Fruit fly (Drosophila melanogaster) whole organism: Measurements from ENCODE around the gene RIOK2.

Experiments
- CG8478 ChIP-seq: fragments of >200 bp; optimal IDR thresholded peaks from 2 replicates; lab custom pipeline; 2018; ENCODE audit warnings: inconsistent platforms
- Dll ChIP-seq: fragments of >200 bp; optimal IDR thresholded peaks from 2 replicates; lab custom pipeline; 2017
- EcR ChIP-seq, 2 experiments: fragments of >200 bp; optimal IDR thresholded peaks; 2 replicates each; lab custom pipeline; 2017; ENCODE audit warnings: missing biosample characterization in 2 of 2, missing genetic modification characterization in 2 of 2, missing genetic modification reagents in 2 of 2
- pan ChIP-seq: fragments of >200 bp; optimal IDR thresholded peaks from 2 replicates; lab custom pipeline; 2017
- psq ChIP-seq: fragments of >200 bp; optimal IDR thresholded peaks from 2 replicates; lab custom pipeline; 2017
- usp ChIP-seq: fragments of >200 bp; optimal IDR thresholded peaks from 2 replicates; lab custom pipeline; 2017; ENCODE audit warnings: missing biosample characterization, missing genetic modification characterization, mixed read lengths

RIOK2 gene

dm6 chr3R:25265589-25266201, at the start of gene RIOK2, which contains the start of gene GlnRS:
Gene RIOK2 (plus strand): TSS chr3R:25265844.
Gene GlnRS (minus strand): TSS chr3R:25265721.
- TF ChIP-seq Dll (lab: Kevin White, UChicago): no peak
- no peak for TF ChIP-seq usp (GFP tag; lab: Kevin White, UChicago)
- no peak for TF ChIP-seq pan (lab: Kevin White, UChicago)

DNA sequence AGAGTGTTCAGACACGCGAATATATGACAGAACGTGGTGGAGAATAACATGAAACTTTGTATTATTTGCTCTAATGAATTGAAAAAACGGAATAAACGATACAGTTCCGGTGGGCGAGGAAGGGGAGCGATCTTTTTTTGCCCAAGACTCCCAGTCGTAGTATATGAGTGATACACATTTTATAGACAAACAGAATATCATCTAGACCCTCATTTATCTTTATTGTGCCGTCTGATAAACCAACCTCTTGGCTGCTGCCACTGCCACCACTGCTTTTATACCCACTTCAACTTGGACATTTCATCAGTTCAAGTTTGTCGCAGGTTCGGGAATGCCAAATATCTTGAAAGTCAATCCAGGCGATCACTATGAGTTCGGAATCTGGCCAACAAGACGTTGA, 49.6 kb upstream of the RIOK2 start, which contains the start of gene CG31106:
Gene CG31106 (plus strand): TSS at position 301 of the 400 bp plus-strand sequence.
- TF ChIP-seq usp (GFP tag; lab: Kevin White, UChicago) (no peak), psq (lab: Kevin White, UChicago) (no peak), CG8478 (lab: Kevin White, UChicago) (no peak), EcR (GFP tag; optimal IDR thresholded peaks at IDR 0.05; lab: Kevin White, UChicago) (no peak), Dll (lab: Kevin White, UChicago) (no peak), pan (lab: Kevin White, UChicago) (no peak)

DNA sequence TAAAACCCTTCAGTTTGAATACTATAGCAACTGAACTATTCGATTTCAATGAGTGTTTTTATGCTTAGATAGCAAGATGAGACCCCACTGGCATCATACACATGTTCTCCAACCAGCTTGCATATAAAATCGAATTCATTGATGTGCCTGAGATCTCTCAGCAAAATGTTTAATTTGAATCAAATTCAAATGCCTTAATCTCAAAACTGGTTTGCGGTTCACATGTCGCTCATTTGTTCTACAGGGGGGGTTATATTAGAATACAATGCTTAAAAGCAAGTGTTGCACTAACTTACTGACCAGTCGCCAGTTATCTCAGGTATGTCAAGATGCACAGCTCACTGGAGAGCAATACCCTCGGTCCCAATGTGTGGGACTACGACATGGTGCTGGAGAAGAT, 46.6 kb upstream of the RIOK2 start, which contains the start of gene CG31103:
Gene CG31103 (plus strand): TSS at position 301 of the 400 bp plus-strand sequence.
- TF ChIP-seq pan (lab: Kevin White, UChicago) (no peak), psq (lab: Kevin White, UChicago) (no peak), usp (GFP tag; lab: Kevin White, UChicago) (no peak), EcR (GFP tag; optimal IDR thresholded peaks at IDR 0.05; lab: Kevin White, UChicago) (no peak), Dll (lab: Kevin White, UChicago) (no peak), CG8478 (lab: Kevin White, UChicago) (no peak)

- TF ChIP-seq Dll (lab: Kevin White, UChicago): no peak
- TF ChIP-seq CG8478 (lab: Kevin White, UChicago): no peak
- no peak for TF ChIP-seq usp (GFP tag; lab: Kevin White, UChicago)
- TF ChIP-seq pan (lab: Kevin White, UChicago): no peak
- no peak for TF ChIP-seq EcR (GFP tag; optimal IDR thresholded peaks at IDR 0.05; lab: Kevin White, UChicago)
- TF ChIP-seq psq (lab: Kevin White, UChicago): no peak
Measured at dm6 chr3R:25221203-25221807, 44.3 kb upstream of the RIOK2 start, which contains the start of gene Alg9. Gene Alg9 (plus strand): TSS chr3R:25221589.

- TF ChIP-seq CG8478 (lab: Kevin White, UChicago): no peak
- no peak for TF ChIP-seq EcR (GFP tag; optimal IDR thresholded peaks at IDR 0.05; lab: Kevin White, UChicago)
- TF ChIP-seq pan (lab: Kevin White, UChicago): no peak
- TF ChIP-seq psq (lab: Kevin White, UChicago): no peak
- no peak for TF ChIP-seq usp (GFP tag; lab: Kevin White, UChicago)
- no peak for TF ChIP-seq Dll (lab: Kevin White, UChicago)
Measured at dm6 chr3R:25225483-25225882, 40.2 kb upstream of the RIOK2 start.

DNA sequence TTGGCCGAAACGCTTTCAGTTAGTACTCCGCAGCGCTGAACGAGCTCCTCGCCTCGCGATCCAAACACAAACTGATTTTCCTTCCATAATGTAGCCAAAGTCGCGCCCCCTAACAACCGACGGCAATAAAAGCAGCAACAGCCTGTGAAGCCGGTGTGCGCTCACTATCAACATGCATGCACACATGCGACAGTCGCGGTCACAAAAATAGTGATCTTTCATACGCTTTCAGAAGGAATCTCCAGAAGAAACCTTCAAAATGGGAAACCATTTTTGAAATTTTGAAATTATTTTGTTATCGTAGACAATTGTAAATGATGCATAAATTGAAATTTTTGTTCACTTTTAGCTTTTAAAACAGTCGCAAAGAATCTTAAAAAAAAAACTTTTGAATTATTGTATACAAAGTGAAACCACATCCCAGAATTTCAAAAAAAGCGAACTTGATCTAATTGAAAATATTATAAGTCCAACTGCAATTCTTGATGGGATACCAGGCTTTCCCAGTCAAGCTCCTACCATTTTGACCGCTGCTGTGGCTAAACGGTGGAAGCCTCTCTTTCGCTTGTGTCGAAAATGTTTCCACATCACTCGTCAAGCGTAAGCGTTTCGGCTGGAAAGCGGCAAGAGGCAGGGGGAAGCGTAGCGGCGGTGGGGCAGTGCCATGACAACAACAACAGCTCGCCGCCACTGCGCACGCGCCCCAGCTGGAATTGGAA, 33.2 kb upstream of the RIOK2 start, which contains the start of gene Cad96Cb:
Gene Cad96Cb (minus strand): TSS at position 51 of the 719 bp plus-strand sequence.
- TF ChIP-seq EcR (GFP tag; optimal IDR thresholded peaks at IDR 0.05; lab: Kevin White, UChicago) (no peak), pan (lab: Kevin White, UChicago) (no peak), psq (lab: Kevin White, UChicago) (no peak), Dll (lab: Kevin White, UChicago) (no peak), CG8478 (lab: Kevin White, UChicago) (no peak), usp (GFP tag; lab: Kevin White, UChicago) (no peak)

DNA sequence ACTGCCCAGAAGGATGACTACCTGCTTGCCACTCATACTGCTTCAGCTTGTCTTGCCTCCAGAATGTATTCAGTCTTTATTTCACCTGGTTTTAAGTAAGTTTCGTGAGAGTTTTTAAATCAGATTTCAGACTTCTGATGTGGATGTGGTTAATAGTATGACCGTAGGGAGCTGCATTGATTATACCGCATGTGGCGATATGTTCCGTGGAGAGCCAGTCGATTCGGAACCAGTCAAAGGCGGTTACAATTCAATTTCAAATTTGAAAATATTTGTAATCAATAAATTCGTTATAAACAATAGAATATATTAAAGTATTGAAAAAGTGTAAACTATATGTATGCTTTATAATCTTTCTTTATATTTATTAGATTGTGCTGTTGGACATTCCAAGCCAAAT, 30.3 kb upstream of the RIOK2 start, which contains the start of gene Sil1:
Gene Sil1 (minus strand): TSS at position 168 of the 400 bp plus-strand sequence.
- no peak for TF ChIP-seq usp (GFP tag; lab: Kevin White, UChicago)
- no peak for TF ChIP-seq psq (lab: Kevin White, UChicago)
- no peak for TF ChIP-seq pan (lab: Kevin White, UChicago)
- TF ChIP-seq Dll (lab: Kevin White, UChicago): no peak
- TF ChIP-seq EcR (GFP tag; optimal IDR thresholded peaks at IDR 0.05; lab: Kevin White, UChicago): no peak
- TF ChIP-seq CG8478 (lab: Kevin White, UChicago): no peak

DNA sequence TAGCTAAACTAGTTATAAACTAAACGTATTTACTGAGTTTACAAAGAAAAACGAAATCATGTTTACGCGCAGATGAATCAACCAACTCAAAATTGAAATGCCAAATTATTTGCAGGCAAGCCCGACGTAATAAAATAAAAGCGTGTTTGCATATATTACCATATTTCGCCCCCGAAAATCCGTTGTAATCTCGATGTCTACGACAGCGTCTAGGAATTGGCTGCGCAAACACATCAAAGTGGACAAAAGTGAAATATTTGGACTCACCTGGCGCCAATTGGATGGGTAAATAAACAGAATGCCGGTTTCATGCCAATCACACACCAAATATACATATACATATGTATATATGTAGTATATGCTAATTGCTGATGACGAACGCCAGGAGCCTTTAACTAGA, 29.5 kb upstream of the RIOK2 start:
- no peak for TF ChIP-seq CG8478 (lab: Kevin White, UChicago)
- no peak for TF ChIP-seq psq (lab: Kevin White, UChicago)
- TF ChIP-seq usp (GFP tag; lab: Kevin White, UChicago): no peak
- TF ChIP-seq Dll (lab: Kevin White, UChicago): no peak
- no peak for TF ChIP-seq EcR (GFP tag; optimal IDR thresholded peaks at IDR 0.05; lab: Kevin White, UChicago)
- no peak for TF ChIP-seq pan (lab: Kevin White, UChicago)

- TF ChIP-seq usp (GFP tag; lab: Kevin White, UChicago) (no peak), Dll (lab: Kevin White, UChicago) (no peak), psq (lab: Kevin White, UChicago) (no peak)
Measured at dm6 chr3R:25237314-25237713, 28.3 kb upstream of the RIOK2 start, which contains the start of gene Jhbp7. Gene Jhbp7 (plus strand): TSS chr3R:25237614.

- TF ChIP-seq pan (lab: Kevin White, UChicago) (no peak), Dll (lab: Kevin White, UChicago) (no peak), CG8478 (lab: Kevin White, UChicago) (no peak), EcR (GFP tag; optimal IDR thresholded peaks at IDR 0.05; lab: Kevin White, UChicago) (no peak), psq (lab: Kevin White, UChicago) (no peak), usp (GFP tag; lab: Kevin White, UChicago) (no peak)
Measured at dm6 chr3R:25238771-25239700, 26.6 kb upstream of the RIOK2 start.
